Fruit fly (Drosophila melanogaster) whole organism, adult: ENCODE results near the gene Spt7.
A peak's percentile ranks its signal among the peaks of the same experiment; 100 is the strongest.

ENCODE experiments used
- CG11617 ChIP-seq: fragments of 200-800 bp; sonication (Bioruptor generic); optimal IDR thresholded peaks from 2 replicates; lab custom pipeline; 2017; ENCODE audit warnings: mild to moderate bottlenecking, missing biosample characterization, missing genetic modification reagents, missing genetic modification characterization
- CG12768 ChIP-seq: fragments of 200-800 bp; sonication (Bioruptor generic); optimal IDR thresholded peaks from 2 replicates; lab custom pipeline; 2017; ENCODE audit warnings: missing biosample characterization, missing genetic modification characterization, mild to moderate bottlenecking, moderate library complexity, missing genetic modification reagents
- CG14711 ChIP-seq: fragments of 200-800 bp; sonication (Bioruptor generic); optimal IDR thresholded peaks from 2 replicates; lab custom pipeline; 2018; ENCODE audit warnings: missing biosample characterization, mild to moderate bottlenecking, missing genetic modification characterization, moderate library complexity
- CG1620 ChIP-seq: fragments of 200-800 bp; sonication (Bioruptor generic); optimal IDR thresholded peaks from 2 replicates; lab custom pipeline; 2016; ENCODE audit warnings: missing biosample characterization, missing genetic modification characterization
- CG33017 ChIP-seq: fragments of 200-800 bp; sonication (Bioruptor generic); optimal IDR thresholded peaks from 2 replicates; lab custom pipeline; 2018; ENCODE audit warnings: missing biosample characterization, mild to moderate bottlenecking, missing genetic modification characterization, moderate library complexity
- CG5204 ChIP-seq: fragments of 200-800 bp; sonication (Bioruptor generic); optimal IDR thresholded peaks from 2 replicates; lab custom pipeline; 2016; ENCODE audit warnings: missing biosample characterization, missing genetic modification characterization
- CG7045 ChIP-seq: fragments of 200-800 bp; sonication (Bioruptor generic); optimal IDR thresholded peaks from 2 replicates; lab custom pipeline; 2017; ENCODE audit warnings: missing biosample characterization, mild to moderate bottlenecking, missing genetic modification characterization
- CG7101 ChIP-seq: fragments of 200-800 bp; sonication (Bioruptor generic); optimal IDR thresholded peaks from 2 replicates; lab custom pipeline; 2018; ENCODE audit warnings: missing biosample characterization, mild to moderate bottlenecking, missing genetic modification characterization, moderate library complexity
- Clk ChIP-seq: fragments of 200-800 bp; sonication (Bioruptor generic); optimal IDR thresholded peaks from 2 replicates; lab custom pipeline; 2017; ENCODE audit warnings: missing biosample characterization, missing genetic modification characterization
- Crg-1 ChIP-seq: fragments of 200-800 bp; sonication (Bioruptor generic); optimal IDR thresholded peaks from 2 replicates; lab custom pipeline; 2016; ENCODE audit warnings: missing biosample characterization, missing genetic modification characterization
- Hr96 ChIP-seq: fragments of 200-800 bp; sonication (Bioruptor generic); optimal IDR thresholded peaks from 2 replicates; lab custom pipeline; 2016; ENCODE audit warnings: missing biosample characterization, missing genetic modification characterization
- Mnt ChIP-seq: fragments of 200-800 bp; sonication (Bioruptor generic); optimal IDR thresholded peaks from 2 replicates; lab custom pipeline; 2016; ENCODE audit warnings: missing biosample characterization, mild to moderate bottlenecking, missing genetic modification characterization
- bab1 ChIP-seq: fragments of 200-800 bp; sonication (Bioruptor generic); optimal IDR thresholded peaks from 3 replicates; lab custom pipeline; 2019; ENCODE audit warnings: missing biosample characterization, mild to moderate bottlenecking, missing genetic modification characterization, moderate library complexity
- cic ChIP-seq: fragments of 200-800 bp; sonication (Bioruptor generic); optimal IDR thresholded peaks from 2 replicates; lab custom pipeline; 2017; ENCODE audit warnings: missing biosample characterization, mild to moderate bottlenecking, missing genetic modification characterization, moderate library complexity
- cnc ChIP-seq, 2 experiments: fragments of >200 bp; optimal IDR thresholded peaks; 2 replicates each; lab custom pipeline; 2017
- kay ChIP-seq: fragments of 200-800 bp; sonication (Bioruptor generic); peaks from one replicate; lab custom pipeline; 2016; ENCODE audit warnings: missing biosample characterization, missing genetic modification characterization, borderline replicate concordance
- ovo ChIP-seq: fragments of 200-800 bp; sonication (Bioruptor generic); optimal IDR thresholded peaks from 2 replicates; lab custom pipeline; 2016; ENCODE audit warnings: missing biosample characterization, missing genetic modification characterization
- pad ChIP-seq: fragments of 200-800 bp; sonication (Bioruptor generic); optimal IDR thresholded peaks from 3 replicates; lab custom pipeline; 2017; ENCODE audit warnings: missing biosample characterization, missing genetic modification characterization, mild to moderate bottlenecking, moderate library complexity, missing genetic modification reagents
- tj ChIP-seq: fragments of 200-800 bp; sonication (Bioruptor generic); optimal IDR thresholded peaks from 3 replicates; lab custom pipeline; 2017; ENCODE audit warnings: missing biosample characterization, mild to moderate bottlenecking, missing genetic modification characterization, moderate library complexity
- toe ChIP-seq: fragments of 200-800 bp; sonication (Bioruptor generic); optimal IDR thresholded peaks from 2 replicates; lab custom pipeline; 2016; ENCODE audit warnings: missing biosample characterization, missing genetic modification characterization

Gene Spt7

DNA sequence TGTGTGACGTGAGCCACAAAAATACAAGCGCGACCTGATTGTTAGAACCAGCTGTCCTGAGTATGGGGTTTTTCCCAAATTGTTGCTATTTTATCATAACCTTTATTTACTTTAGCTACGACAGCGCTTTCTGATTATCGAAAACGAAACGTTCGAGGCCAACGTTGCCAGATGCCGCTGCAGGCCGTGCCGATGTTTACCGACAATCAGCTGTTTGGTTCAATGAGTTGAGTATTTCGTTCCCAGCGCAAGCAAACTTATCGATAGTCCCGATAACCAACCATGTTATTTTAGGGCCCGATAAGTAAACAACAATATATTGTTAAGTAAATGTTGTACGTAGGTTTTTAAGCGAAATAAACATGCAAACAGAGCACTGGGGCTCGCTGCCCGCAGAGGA, at the start of gene Spt7, which contains the start of gene CG15814:
Gene Spt7 (plus strand): TSS at position 282 of the 400 bp plus-strand sequence.
Gene CG15814 (minus strand): TSS at position 164 of the 400 bp plus-strand sequence.
- TF ChIP-seq pad (peak; percentile 51), CG5204 (GFP tag; lab: Kevin White, UChicago) (no peak), CG12768 (GFP tag; lab: Kevin White, UChicago) (no peak), CG11617 (peak; percentile 65), Crg-1 (GFP tag; lab: Kevin White, UChicago) (peak; percentile 69), Hr96 (GFP tag; lab: Kevin White, UChicago) (no peak), cic (GFP tag; lab: Kevin White, UChicago) (peak; percentile 40), CG7101 (peak; percentile 43), bab1 (GFP tag; lab: Kevin White, UChicago) (peak; percentile 69), tj (GFP tag; lab: Kevin White, UChicago) (peak; percentile 61), toe (GFP tag; lab: Kevin White, UChicago) (no peak), ovo (GFP tag; lab: Kevin White, UChicago) (peak; percentile 72), CG7045 (GFP tag; lab: Kevin White, UChicago) (no peak), CG33017 (tag; lab: Kevin White, UChicago) (no peak), kay (no peak), cnc (optimal IDR thresholded peaks at IDR 0.05; lab: Kevin White, UChicago) (peak in 1 of 2 experiments; percentile 16), CG1620 (GFP tag; lab: Kevin White, UChicago) (peak; percentile 34), CG14711 (peak; percentile 8), Clk (GFP tag; lab: Kevin White, UChicago) (no peak), Mnt (GFP tag; lab: Kevin White, UChicago) (peak; percentile 81)

DNA sequence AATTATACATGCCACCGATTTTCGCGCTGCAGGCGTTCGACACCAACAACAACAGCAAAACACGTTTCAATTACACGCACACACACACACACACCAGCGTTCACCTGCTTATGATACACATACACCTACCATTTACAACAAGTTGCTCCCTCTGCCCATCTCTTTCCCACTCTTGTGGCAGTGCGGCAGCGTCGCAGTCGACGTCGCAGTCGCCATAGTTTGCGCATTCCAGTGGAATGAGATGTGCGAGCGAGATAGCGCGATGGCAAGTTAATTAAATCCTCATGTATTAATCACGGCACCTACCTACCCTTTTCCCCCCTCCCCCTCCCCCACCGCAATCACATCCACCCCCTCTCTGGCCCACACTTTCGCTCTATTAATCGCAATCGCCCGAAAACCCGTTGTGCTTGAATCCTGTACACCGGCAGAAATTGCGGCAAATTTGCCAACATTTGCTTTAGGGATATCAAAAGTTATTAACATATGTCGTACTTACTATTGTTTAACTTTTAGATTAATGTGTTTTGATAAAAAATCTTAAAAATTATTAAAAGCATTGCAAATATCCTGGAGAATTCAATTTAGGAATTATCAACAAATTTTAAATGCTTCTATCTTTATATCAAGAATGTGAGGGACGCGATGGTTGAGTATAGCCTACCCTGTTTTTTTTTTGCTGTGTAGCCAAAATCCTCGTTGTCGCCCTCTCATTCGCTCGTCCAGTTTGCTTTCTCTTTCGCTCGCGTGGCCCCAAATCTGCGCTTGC, 47.7 kb upstream of the Spt7 start:
- TF ChIP-seq Hr96 (GFP tag; lab: Kevin White, UChicago), result no peak

DNA sequence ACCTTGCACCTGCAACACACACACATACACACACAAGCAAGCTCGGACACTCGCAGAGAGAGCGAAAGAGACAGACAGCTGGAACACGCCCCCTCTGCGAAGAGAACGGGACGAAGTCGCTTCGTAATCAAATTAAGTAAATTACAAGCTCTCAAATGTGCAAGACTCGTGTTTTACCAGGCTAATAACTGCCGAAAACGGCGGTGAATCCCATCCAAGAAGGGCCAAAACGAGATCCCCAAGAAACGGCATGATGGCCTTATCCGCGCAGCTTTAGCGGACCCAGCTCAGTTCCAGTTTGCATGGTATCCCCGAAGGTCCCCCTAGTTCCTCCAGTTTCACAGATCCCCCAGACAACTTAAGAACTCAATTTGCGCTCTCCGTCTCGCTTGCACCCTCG, 46.2 kb upstream of the Spt7 start:
- no peak for TF ChIP-seq CG11617
- TF ChIP-seq bab1 (GFP tag; lab: Kevin White, UChicago), result no peak
- TF ChIP-seq Clk (GFP tag; lab: Kevin White, UChicago), result no peak
- TF ChIP-seq pad, result no peak
- no peak for TF ChIP-seq kay
- no peak for TF ChIP-seq ovo (GFP tag; lab: Kevin White, UChicago)

DNA sequence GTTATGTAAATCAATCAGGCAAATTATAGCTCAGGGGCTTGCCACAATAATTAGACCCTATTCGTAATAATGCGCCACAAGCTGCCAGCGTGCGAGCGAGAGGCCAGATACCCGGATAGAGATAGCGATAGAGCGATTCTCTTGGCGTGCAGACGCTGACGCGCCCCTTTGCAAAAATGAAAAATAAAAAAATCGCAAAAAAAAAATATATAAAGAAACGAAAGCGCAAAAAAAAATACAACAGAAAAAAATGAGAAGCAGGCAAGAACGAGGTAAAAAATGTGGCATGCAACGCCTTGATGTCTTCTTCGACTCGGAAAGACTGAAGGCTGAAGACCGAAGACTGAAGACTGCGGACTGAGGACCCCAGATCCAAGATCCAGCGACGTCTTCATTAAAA, 43.9 kb upstream of the Spt7 start:
- TF ChIP-seq bab1 (GFP tag; lab: Kevin White, UChicago), result no peak
- no peak for TF ChIP-seq CG5204 (GFP tag; lab: Kevin White, UChicago)
- no peak for TF ChIP-seq Hr96 (GFP tag; lab: Kevin White, UChicago)
- TF ChIP-seq CG11617, result no peak
- no peak for TF ChIP-seq cnc (optimal IDR thresholded peaks at IDR 0.05; lab: Kevin White, UChicago)
- no peak for TF ChIP-seq kay
- no peak for TF ChIP-seq CG7101
- no peak for TF ChIP-seq Mnt (GFP tag; lab: Kevin White, UChicago)
- TF ChIP-seq CG14711, result no peak
- no peak for TF ChIP-seq ovo (GFP tag; lab: Kevin White, UChicago)
- no peak for TF ChIP-seq cic (GFP tag; lab: Kevin White, UChicago)
- no peak for TF ChIP-seq tj (GFP tag; lab: Kevin White, UChicago)
- no peak for TF ChIP-seq CG33017 (tag; lab: Kevin White, UChicago)

DNA sequence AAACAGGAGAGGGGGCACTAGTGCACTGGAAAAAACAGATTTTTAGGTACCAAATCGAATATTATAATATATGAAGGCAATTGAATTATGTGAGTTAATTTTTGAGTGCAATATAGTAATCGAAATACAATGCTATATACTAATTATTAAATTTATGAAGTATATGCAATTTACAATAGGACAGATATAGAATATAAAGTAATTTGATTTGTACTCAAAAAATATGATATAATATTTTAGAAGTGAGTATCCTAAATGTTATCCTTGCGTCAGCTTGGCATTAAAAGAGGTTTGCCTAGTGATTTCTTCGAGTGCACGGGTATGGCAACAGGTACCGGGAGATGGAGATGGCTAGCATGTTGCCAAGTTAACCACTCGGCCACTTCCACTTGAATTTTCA, 43.3 kb upstream of the Spt7 start:
- TF ChIP-seq cnc (optimal IDR thresholded peaks at IDR 0.05; lab: Kevin White, UChicago) (no peak), tj (GFP tag; lab: Kevin White, UChicago) (no peak), CG1620 (GFP tag; lab: Kevin White, UChicago) (no peak), CG7101 (no peak), Mnt (GFP tag; lab: Kevin White, UChicago) (no peak), CG14711 (no peak), Hr96 (GFP tag; lab: Kevin White, UChicago) (no peak), cic (GFP tag; lab: Kevin White, UChicago) (no peak), CG7045 (GFP tag; lab: Kevin White, UChicago) (no peak), pad (no peak), Crg-1 (GFP tag; lab: Kevin White, UChicago) (no peak), CG5204 (GFP tag; lab: Kevin White, UChicago) (no peak), kay (no peak), CG12768 (GFP tag; lab: Kevin White, UChicago) (no peak)

DNA sequence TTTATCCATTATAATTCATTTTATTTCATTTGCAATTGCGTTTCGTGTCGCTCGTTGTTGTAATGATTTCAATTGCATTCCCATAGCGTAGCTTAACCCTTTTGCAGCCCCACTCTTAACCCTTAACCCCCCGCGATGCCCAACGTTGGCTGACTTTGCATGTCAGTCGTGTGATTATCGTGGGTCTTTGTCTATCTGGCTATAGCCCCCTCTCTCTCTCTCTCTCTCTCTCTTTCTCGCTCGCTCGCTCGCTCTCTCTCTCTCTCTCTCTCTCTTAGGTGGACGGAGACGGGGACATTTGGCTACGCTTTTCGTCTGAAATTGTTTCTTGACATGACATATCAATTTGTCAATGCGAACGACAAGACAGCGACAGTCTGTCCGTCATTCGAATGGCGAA, 38.1 kb upstream of the Spt7 start:
- TF ChIP-seq CG33017 (tag; lab: Kevin White, UChicago) (no peak), toe (GFP tag; lab: Kevin White, UChicago) (no peak), ovo (GFP tag; lab: Kevin White, UChicago) (no peak), cnc (optimal IDR thresholded peaks at IDR 0.05; lab: Kevin White, UChicago) (no peak), kay (no peak), CG7045 (GFP tag; lab: Kevin White, UChicago) (no peak), CG5204 (GFP tag; lab: Kevin White, UChicago) (no peak), CG14711 (no peak), cic (GFP tag; lab: Kevin White, UChicago) (no peak), Mnt (GFP tag; lab: Kevin White, UChicago) (no peak), tj (GFP tag; lab: Kevin White, UChicago) (no peak), Crg-1 (GFP tag; lab: Kevin White, UChicago) (no peak), CG1620 (GFP tag; lab: Kevin White, UChicago) (no peak), pad (no peak), Hr96 (GFP tag; lab: Kevin White, UChicago) (no peak), CG12768 (GFP tag; lab: Kevin White, UChicago) (no peak), bab1 (GFP tag; lab: Kevin White, UChicago) (no peak), Clk (GFP tag; lab: Kevin White, UChicago) (no peak), CG7101 (no peak)
